Fruit fly (Drosophila melanogaster) whole organism, adult: ENCODE results near the gene CG32081.

Experiments used
- CG11617 ChIP-seq: fragments of 200-800 bp; sonication (Bioruptor generic); optimal IDR thresholded peaks from 2 replicates; lab custom pipeline; 2017; ENCODE audit warnings: mild to moderate bottlenecking, missing biosample characterization, missing genetic modification reagents, missing genetic modification characterization
- CG12768 ChIP-seq: fragments of 200-800 bp; sonication (Bioruptor generic); optimal IDR thresholded peaks from 2 replicates; lab custom pipeline; 2017; ENCODE audit warnings: missing biosample characterization, missing genetic modification characterization, mild to moderate bottlenecking, moderate library complexity, missing genetic modification reagents
- CG1620 ChIP-seq: fragments of 200-800 bp; sonication (Bioruptor generic); optimal IDR thresholded peaks from 2 replicates; lab custom pipeline; 2016; ENCODE audit warnings: missing biosample characterization, missing genetic modification characterization
- CG33017 ChIP-seq: fragments of 200-800 bp; sonication (Bioruptor generic); optimal IDR thresholded peaks from 2 replicates; lab custom pipeline; 2018; ENCODE audit warnings: missing biosample characterization, mild to moderate bottlenecking, missing genetic modification characterization, moderate library complexity
- CG7101 ChIP-seq: fragments of 200-800 bp; sonication (Bioruptor generic); optimal IDR thresholded peaks from 2 replicates; lab custom pipeline; 2018; ENCODE audit warnings: missing biosample characterization, mild to moderate bottlenecking, missing genetic modification characterization, moderate library complexity
- Hr96 ChIP-seq: fragments of 200-800 bp; sonication (Bioruptor generic); optimal IDR thresholded peaks from 2 replicates; lab custom pipeline; 2016; ENCODE audit warnings: missing biosample characterization, missing genetic modification characterization
- bab1 ChIP-seq: fragments of 200-800 bp; sonication (Bioruptor generic); optimal IDR thresholded peaks from 3 replicates; lab custom pipeline; 2019; ENCODE audit warnings: missing biosample characterization, mild to moderate bottlenecking, missing genetic modification characterization, moderate library complexity
- kay ChIP-seq: fragments of 200-800 bp; sonication (Bioruptor generic); peaks from one replicate; lab custom pipeline; 2016; ENCODE audit warnings: missing biosample characterization, missing genetic modification characterization, borderline replicate concordance
- ovo ChIP-seq: fragments of 200-800 bp; sonication (Bioruptor generic); optimal IDR thresholded peaks from 2 replicates; lab custom pipeline; 2016; ENCODE audit warnings: missing biosample characterization, missing genetic modification characterization
- tj ChIP-seq: fragments of 200-800 bp; sonication (Bioruptor generic); optimal IDR thresholded peaks from 3 replicates; lab custom pipeline; 2017; ENCODE audit warnings: missing biosample characterization, mild to moderate bottlenecking, missing genetic modification characterization, moderate library complexity

DNA sequence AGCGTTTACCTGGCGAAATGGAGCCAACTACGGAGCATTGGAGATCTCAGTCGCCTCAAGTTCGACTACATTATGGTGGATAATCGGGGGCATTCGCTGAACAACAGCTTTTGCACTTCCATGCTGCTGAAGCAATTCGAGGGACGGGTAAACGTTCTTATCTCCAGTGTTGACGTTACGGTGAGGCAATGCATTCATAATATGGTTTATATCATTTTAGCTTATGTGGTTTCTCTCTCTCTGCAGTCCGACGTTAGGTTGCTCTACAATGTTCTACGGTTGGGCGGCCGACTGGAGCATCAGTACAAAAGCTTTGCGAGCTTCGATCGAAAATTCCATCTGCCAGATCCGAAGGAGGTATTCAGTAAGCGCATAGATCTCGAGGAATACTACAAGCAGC lies 38.5 kb downstream of the CG32081 start:
- no peak for TF ChIP-seq CG7101 (tag; lab: Kevin White, UChicago)
- TF ChIP-seq CG1620 (GFP tag; lab: Kevin White, UChicago), result no peak
- TF ChIP-seq kay (GFP tag; lab: Kevin White, UChicago), result no peak
- TF ChIP-seq tj (GFP tag; lab: Kevin White, UChicago), result no peak
- no peak for TF ChIP-seq ovo (GFP tag; lab: Kevin White, UChicago)
- TF ChIP-seq CG33017 (tag; lab: Kevin White, UChicago), result no peak
- TF ChIP-seq Hr96 (GFP tag; lab: Kevin White, UChicago), result no peak
- TF ChIP-seq bab1 (GFP tag; lab: Kevin White, UChicago), result no peak
- no peak for TF ChIP-seq CG12768 (GFP tag; lab: Kevin White, UChicago)
- no peak for TF ChIP-seq CG11617 (GFP tag; lab: Kevin White, UChicago)
